Worm (Caenorhabditis elegans): ENCODE data around the gene egg-1.

The egg-1 gene

DNA sequence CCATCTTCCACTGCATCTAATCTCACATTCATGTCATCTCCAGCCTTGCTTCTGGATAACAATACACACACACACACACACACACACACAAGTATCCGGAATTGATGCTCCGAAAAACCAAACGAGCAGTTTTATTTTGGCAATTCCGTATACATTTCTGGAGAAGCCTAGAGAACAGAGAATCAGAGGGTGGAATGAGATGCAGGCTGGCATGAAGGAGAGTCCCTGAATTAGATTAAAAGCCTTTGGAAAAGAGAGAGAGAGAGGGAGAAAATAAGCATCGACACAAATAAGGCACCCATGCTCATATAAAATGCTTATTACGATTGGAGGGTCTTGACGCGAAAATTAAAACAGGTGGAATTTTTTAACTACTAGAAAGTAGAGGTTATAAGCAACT is 32.7 kb downstream of the egg-1 start:
- TF ChIP-seq ets-7 (tag; optimal IDR thresholded peaks at IDR 0.05), result no peak
- TF ChIP-seq B0310.2 (tag; optimal IDR thresholded peaks at IDR 0.05), result no peak
- TF ChIP-seq hnd-1 (tag; optimal IDR thresholded peaks at IDR 0.05), result no peak
- no peak for TF ChIP-seq tra-4 (tag; optimal IDR thresholded peaks at IDR 0.05)
- TF ChIP-seq ceh-13 (GFP tag; optimal IDR thresholded peaks at IDR 0.05), result no peak
- TF ChIP-seq tbx-11 (GFP tag; IDR thresholded peaks at IDR 0.05), result no peak
- TF ChIP-seq hmg-4 (GFP tag; optimal IDR thresholded peaks at IDR 0.05), result no peak
- no peak for TF ChIP-seq ama-1 (optimal IDR thresholded peaks at IDR 0.05)
- TF ChIP-seq F13C5.2 (tag; optimal IDR thresholded peaks at IDR 0.05), result no peak
- TF ChIP-seq sea-1 (GFP tag; conservative IDR thresholded peaks at IDR 0.05), result no peak
- TF ChIP-seq ceh-36 (tag; optimal IDR thresholded peaks at IDR 0.05), result no peak
- TF ChIP-seq aly-1 (tag; optimal IDR thresholded peaks at IDR 0.05), result no peak

DNA sequence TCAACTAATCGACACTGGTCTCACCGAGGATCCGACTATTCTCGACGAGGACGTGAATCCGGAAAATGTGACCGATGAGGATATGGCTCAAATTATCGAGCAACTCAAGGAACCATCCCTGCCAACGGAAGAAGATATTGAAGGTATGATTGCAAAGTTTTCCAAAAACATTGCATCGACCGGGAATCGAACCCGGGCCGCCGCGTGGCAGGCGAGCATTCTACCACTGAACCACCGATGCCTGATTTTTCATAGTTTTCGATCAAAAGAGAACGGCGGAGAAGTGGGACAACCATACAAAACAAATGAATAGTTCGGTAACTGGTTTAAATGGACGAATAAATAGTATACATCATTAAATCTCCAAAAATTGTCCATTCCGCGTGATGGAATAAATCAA is 33.9 kb downstream of the egg-1 start:
- TF ChIP-seq B0310.2 (tag; optimal IDR thresholded peaks at IDR 0.05) (no peak), ama-1 (optimal IDR thresholded peaks at IDR 0.05) (no peak), scrt-1 (GFP tag; IDR thresholded peaks at IDR 0.05) (no peak), tbx-37 (GFP tag; conservative IDR thresholded peaks at IDR 0.05) (no peak), tbx-11 (GFP tag; IDR thresholded peaks at IDR 0.05) (no peak), hnd-1 (tag; optimal IDR thresholded peaks at IDR 0.05) (no peak), aly-1 (tag; optimal IDR thresholded peaks at IDR 0.05) (no peak), ceh-36 (tag; optimal IDR thresholded peaks at IDR 0.05) (no peak), pes-1 (GFP tag; IDR thresholded peaks at IDR 0.05) (no peak), ceh-13 (GFP tag; optimal IDR thresholded peaks at IDR 0.05) (no peak), F13C5.2 (tag; optimal IDR thresholded peaks at IDR 0.05) (no peak), ets-7 (tag; optimal IDR thresholded peaks at IDR 0.05) (no peak), hmg-4 (GFP tag; optimal IDR thresholded peaks at IDR 0.05) (no peak)

DNA sequence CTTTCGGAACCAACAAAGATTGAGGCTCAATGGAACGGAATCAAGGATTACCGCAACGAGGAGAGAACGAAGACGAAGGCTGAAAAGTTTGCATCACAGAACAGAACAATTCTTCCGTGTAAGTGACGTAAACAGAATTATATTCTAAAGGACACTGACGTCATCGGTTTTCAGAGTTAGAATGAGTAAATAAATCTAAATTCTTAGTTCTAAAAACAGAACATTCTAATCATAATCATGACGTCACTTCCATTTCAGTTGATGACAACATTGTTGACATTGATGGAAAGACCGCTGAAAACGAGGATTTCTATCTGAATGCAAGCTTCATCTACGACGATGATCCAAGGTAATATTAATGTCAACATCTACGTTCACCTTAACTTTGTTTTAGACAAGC is 36.0 kb downstream of the egg-1 start:
- TF ChIP-seq ceh-36 (tag; optimal IDR thresholded peaks at IDR 0.05), result no peak

- peak; percentile 55 for TF ChIP-seq hmg-4 (GFP tag; optimal IDR thresholded peaks at IDR 0.05)
- TF ChIP-seq aly-1 (tag; optimal IDR thresholded peaks at IDR 0.05), result no peak
- TF ChIP-seq sea-1 (GFP tag; conservative IDR thresholded peaks at IDR 0.05), result 0 out of 2 replicates have a peak, but pooled peaks have one; percentile 63
- TF ChIP-seq tra-4 (tag; optimal IDR thresholded peaks at IDR 0.05), result no peak
- no peak for TF ChIP-seq ets-7 (tag; optimal IDR thresholded peaks at IDR 0.05)
- no peak; the same call in 1 of the 2 replicates for TF ChIP-seq tbx-11 (GFP tag; IDR thresholded peaks at IDR 0.05)
- TF ChIP-seq F13C5.2 (tag; optimal IDR thresholded peaks at IDR 0.05), result peak; percentile 60
- no peak for TF ChIP-seq pes-1 (GFP tag; IDR thresholded peaks at IDR 0.05)
- peak; percentile 15 for TF ChIP-seq ceh-36 (tag; optimal IDR thresholded peaks at IDR 0.05)
- TF ChIP-seq flt-1 (GFP tag; IDR thresholded peaks at IDR 0.05), result peak; percentile 59; the same call in 1 of the 2 replicates
- peak; percentile 41; the same call in 1 of the 2 replicates for TF ChIP-seq tbx-37 (GFP tag; conservative IDR thresholded peaks at IDR 0.05)
- no peak for TF ChIP-seq ceh-13 (GFP tag; optimal IDR thresholded peaks at IDR 0.05)
- TF ChIP-seq B0310.2 (tag; optimal IDR thresholded peaks at IDR 0.05), result no peak
- no peak for TF ChIP-seq ama-1 (optimal IDR thresholded peaks at IDR 0.05)
- TF ChIP-seq scrt-1 (GFP tag; IDR thresholded peaks at IDR 0.05), result peak; percentile 52; the same call in 1 of the 2 replicates
- no peak for TF ChIP-seq hmbx-1 (tag; optimal IDR thresholded peaks at IDR 0.05)
- TF ChIP-seq hnd-1 (tag; optimal IDR thresholded peaks at IDR 0.05), result peak; percentile 26
These were observed 41.8 kb downstream of the egg-1 start, which contains the start of gene cutl-23 for ce11 chrIII:5769726-5770235. Gene cutl-23 (plus strand): TSS chrIII:5770185.

Data from whole organism, early embryonic.